Worm (Caenorhabditis elegans) whole organism, late embryonic: ENCODE measurements around the gene obr-2.

ENCODE experiments used
- ceh-30 ChIP-seq: fragments of 150-350 bp; optimal IDR thresholded peaks from 2 replicates; lab custom pipeline; 2014; ENCODE audit warnings: missing biosample characterization, missing genetic modification characterization
- ceh-45 ChIP-seq: fragments of 200-800 bp; sonication (Bioruptor generic); IDR thresholded peaks from 2 replicates; pipeline ENCODE4 v1.3.6; 2022; ENCODE audit warnings: missing genetic modification reagents, missing genetic modification characterization, missing compliant biosample characterization
- gmeb-2 ChIP-seq: sonication (generic microtip); optimal IDR thresholded peaks from 2 replicates; lab custom pipeline; 2016; ENCODE audit warnings: missing genetic modification characterization, inconsistent platforms, missing compliant biosample characterization
- lim-6 ChIP-seq: sonication (generic microtip); optimal IDR thresholded peaks from 2 replicates; lab custom pipeline; 2016; ENCODE audit warnings: missing genetic modification characterization, missing compliant biosample characterization
- pax-1 ChIP-seq: fragments of 150-350 bp; optimal IDR thresholded peaks from 2 replicates; lab custom pipeline; 2014; ENCODE audit warnings: missing biosample characterization, missing genetic modification characterization
- pros-1 ChIP-seq: fragments of 150-350 bp; optimal IDR thresholded peaks from 2 replicates; lab custom pipeline; 2014; ENCODE audit warnings: missing biosample characterization, missing genetic modification reagents, missing genetic modification characterization
- ref-2 ChIP-seq: sonication (generic microtip); optimal IDR thresholded peaks from 2 replicates; lab custom pipeline; 2016; ENCODE audit warnings: missing genetic modification characterization, missing compliant biosample characterization
- tbx-2 ChIP-seq: sonication (generic microtip); optimal IDR thresholded peaks from 2 replicates; lab custom pipeline; 2016; ENCODE audit warnings: missing genetic modification characterization, missing compliant biosample characterization
- ttx-3 ChIP-seq: sonication (generic microtip); optimal IDR thresholded peaks from 2 replicates; lab custom pipeline; 2016; ENCODE audit warnings: missing genetic modification reagents, missing genetic modification characterization, missing compliant biosample characterization

DNA sequence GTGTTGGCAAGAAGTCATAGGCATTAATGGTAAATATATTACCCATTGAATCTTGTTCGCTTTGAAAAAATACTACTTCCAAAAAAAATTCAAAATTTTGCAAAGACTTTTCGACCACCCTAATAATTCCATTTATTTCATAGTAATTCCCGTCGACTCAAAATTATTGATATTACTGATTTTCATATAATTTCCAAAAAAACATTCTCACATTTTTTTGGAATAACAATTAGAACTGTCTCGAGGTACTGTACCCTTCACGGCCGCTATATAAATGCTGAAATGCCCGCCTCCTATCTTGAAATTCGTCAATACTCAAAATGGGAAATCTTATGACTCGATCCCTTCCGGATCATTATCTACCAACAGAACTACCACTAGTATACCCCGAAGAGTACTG, 9.5 kb upstream of the obr-2 start, which contains the start of gene F14H8.4:
- no peak for TF ChIP-seq ceh-45 (GFP tag; lab: Robert Waterston, UW)
- no peak for TF ChIP-seq ceh-30 (tag; lab: Kevin White, UChicago)
- no peak for TF ChIP-seq pros-1
- no peak for TF ChIP-seq ref-2 (tag; lab: Kevin White, UChicago)
- TF ChIP-seq pax-1 (tag; lab: Kevin White, UChicago) = no peak
- TF ChIP-seq gmeb-2 (tag; lab: Kevin White, UChicago) = no peak
- TF ChIP-seq ttx-3 = no peak
- TF ChIP-seq tbx-2 (tag; lab: Kevin White, UChicago) = no peak
- no peak for TF ChIP-seq lim-6 (tag; lab: Kevin White, UChicago)
